Worm (Caenorhabditis elegans): ENCODE results near the gene irld-50.

- TF ChIP-seq nhr-6 (tag; optimal IDR thresholded peaks at IDR 0.05), result no peak
- no peak for TF ChIP-seq egl-27 (tag; optimal IDR thresholded peaks at IDR 0.05)
- TF ChIP-seq snpc-4 (tag; optimal IDR thresholded peaks at IDR 0.05), result no peak
- TF ChIP-seq nhr-25 (tag; optimal IDR thresholded peaks at IDR 0.05), result no peak
- no peak for TF ChIP-seq mdl-1 (tag; optimal IDR thresholded peaks at IDR 0.05)
- TF ChIP-seq elt-3 (tag; optimal IDR thresholded peaks at IDR 0.05), result no peak
- TF ChIP-seq elt-1 (tag; optimal IDR thresholded peaks at IDR 0.05), result no peak
These were observed 42.2 kb upstream of the irld-50 start for ce11 chrII:2985935-2986498.

Data from whole organism, L2 larva.